Worm (Caenorhabditis elegans) whole organism, L2 larva: ENCODE data around the gene C55C3.6.

Source experiments
- F13H6.1 ChIP-seq: sonication (generic microtip); optimal IDR thresholded peaks from 2 replicates; lab custom pipeline; 2016; ENCODE audit warnings: missing genetic modification characterization, missing compliant biosample characterization
- R02D3.7 ChIP-seq: fragments of 150-350 bp; optimal IDR thresholded peaks from 2 replicates; lab custom pipeline; 2014; ENCODE audit warnings: missing biosample characterization, missing genetic modification characterization
- Y55F3AM.14 ChIP-seq: fragments of 200-800 bp; sonication (Bioruptor generic); optimal IDR thresholded peaks from 2 replicates; lab custom pipeline; 2018; ENCODE audit warnings: mild to moderate bottlenecking, missing genetic modification characterization, missing compliant biosample characterization
- ZK546.5 ChIP-seq: sonication (generic microtip); optimal IDR thresholded peaks from 2 replicates; lab custom pipeline; 2017; ENCODE audit warnings: missing biosample characterization, missing genetic modification characterization
- alr-1 ChIP-seq: fragments of 150-350 bp; optimal IDR thresholded peaks from 2 replicates; lab custom pipeline; 2014; ENCODE audit warnings: missing biosample characterization, missing genetic modification characterization
- aly-2 ChIP-seq: fragments of 150-350 bp; optimal IDR thresholded peaks from 2 replicates; lab custom pipeline; 2014; ENCODE audit warnings: missing biosample characterization, missing genetic modification characterization
- blmp-1 ChIP-seq: sonication (generic microtip); optimal IDR thresholded peaks from 2 replicates; lab custom pipeline; 2017; ENCODE audit warnings: missing genetic modification characterization, mild to moderate bottlenecking, missing compliant biosample characterization, antibody characterized with exemption, moderate library complexity; ENCODE audit not compliant: insufficient read depth
- ceh-16 ChIP-seq: fragments of 150-350 bp; optimal IDR thresholded peaks from 2 replicates; lab custom pipeline; 2014; ENCODE audit warnings: missing biosample characterization, missing genetic modification characterization
- ceh-82 ChIP-seq: fragments of 150-350 bp; optimal IDR thresholded peaks from 2 replicates; lab custom pipeline; 2014; ENCODE audit warnings: missing biosample characterization, missing genetic modification characterization
- crh-2 ChIP-seq: sonication (generic microtip); optimal IDR thresholded peaks from 2 replicates; lab custom pipeline; 2017; ENCODE audit warnings: missing biosample characterization, missing genetic modification characterization
- dmd-4 ChIP-seq: sonication (generic microtip); optimal IDR thresholded peaks from 2 replicates; lab custom pipeline; 2017; ENCODE audit warnings: missing biosample characterization, missing genetic modification characterization
- egl-27 ChIP-seq: sonication (generic microtip); optimal IDR thresholded peaks from 3 replicates; lab custom pipeline; 2017; ENCODE audit warnings: missing biosample characterization, missing genetic modification reagents, missing genetic modification characterization
- elt-1 ChIP-seq: fragments of 150-350 bp; optimal IDR thresholded peaks from 2 replicates; lab custom pipeline; 2014; ENCODE audit warnings: missing biosample characterization, missing genetic modification characterization
- elt-3 ChIP-seq: sonication (generic microtip); optimal IDR thresholded peaks from 2 replicates; lab custom pipeline; 2017; ENCODE audit warnings: missing biosample characterization, missing genetic modification characterization
- fos-1 ChIP-seq: fragments of 150-350 bp; optimal IDR thresholded peaks from 2 replicates; lab custom pipeline; 2014; ENCODE audit warnings: missing biosample characterization, missing genetic modification characterization
- gmeb-1 ChIP-seq: fragments of 150-350 bp; optimal IDR thresholded peaks from 2 replicates; lab custom pipeline; 2014; ENCODE audit warnings: missing biosample characterization, missing genetic modification characterization
- lin-13 ChIP-seq: fragments of 150-350 bp; optimal IDR thresholded peaks from 2 replicates; lab custom pipeline; 2014; ENCODE audit warnings: missing biosample characterization, missing genetic modification reagents, missing genetic modification characterization
- lin-39 ChIP-seq: fragments of 150-350 bp; optimal IDR thresholded peaks from 2 replicates; lab custom pipeline; 2014; ENCODE audit warnings: missing biosample characterization, missing genetic modification reagents, missing genetic modification characterization
- lsy-2 ChIP-seq, 2 experiments: fragments of 150-350 bp in 1 of 2; sonication (generic microtip) in 1 of 2; optimal IDR thresholded peaks; 2 replicates each; lab custom pipeline; 2014 to 2017; ENCODE audit warnings: missing biosample characterization in 2 of 2, missing genetic modification characterization in 2 of 2
- mab-5 ChIP-seq: fragments of 150-350 bp; optimal IDR thresholded peaks from 2 replicates; lab custom pipeline; 2014; ENCODE audit warnings: missing biosample characterization, missing genetic modification characterization
- mbf-1 ChIP-seq: sonication (generic microtip); optimal IDR thresholded peaks from 2 replicates; lab custom pipeline; 2017; ENCODE audit warnings: missing biosample characterization, missing genetic modification characterization
- mdl-1 ChIP-seq, 2 experiments: fragments of 150-350 bp in 1 of 2; sonication (generic microtip) in 1 of 2; optimal IDR thresholded peaks; 2 replicates each; lab custom pipeline; 2017; ENCODE audit warnings: missing biosample characterization in 2 of 2, missing genetic modification characterization in 2 of 2
- nhr-10 ChIP-seq: sonication (generic microtip); optimal IDR thresholded peaks from 2 replicates; lab custom pipeline; 2017; ENCODE audit warnings: missing biosample characterization, missing genetic modification characterization
- nhr-11 ChIP-seq: fragments of 150-350 bp; optimal IDR thresholded peaks from 2 replicates; lab custom pipeline; 2014; ENCODE audit warnings: missing biosample characterization, missing genetic modification characterization
- nhr-12 ChIP-seq: fragments of 150-350 bp; optimal IDR thresholded peaks from 2 replicates; lab custom pipeline; 2014; ENCODE audit warnings: missing biosample characterization, missing genetic modification characterization
- nhr-129 ChIP-seq: fragments of 150-350 bp; optimal IDR thresholded peaks from 2 replicates; lab custom pipeline; 2014; ENCODE audit warnings: missing biosample characterization, missing genetic modification characterization
- nhr-21 ChIP-seq: fragments of 150-350 bp; optimal IDR thresholded peaks from 2 replicates; lab custom pipeline; 2014; ENCODE audit warnings: missing biosample characterization, missing genetic modification characterization
- nhr-23 ChIP-seq: fragments of 150-350 bp; optimal IDR thresholded peaks from 2 replicates; lab custom pipeline; 2014; ENCODE audit warnings: missing biosample characterization, missing genetic modification reagents, missing genetic modification characterization
- nhr-237 ChIP-seq: fragments of 150-350 bp; optimal IDR thresholded peaks from 2 replicates; lab custom pipeline; 2014; ENCODE audit warnings: missing biosample characterization, missing genetic modification characterization
- nhr-25 ChIP-seq: fragments of 150-350 bp; sonication (generic microtip); optimal IDR thresholded peaks from 3 replicates; lab custom pipeline; 2014; ENCODE audit warnings: missing biosample characterization, missing genetic modification characterization
- nhr-6 ChIP-seq: fragments of 150-350 bp; optimal IDR thresholded peaks from 2 replicates; lab custom pipeline; 2014; ENCODE audit warnings: missing biosample characterization, missing genetic modification characterization
- nhr-77 ChIP-seq: fragments of 150-350 bp; optimal IDR thresholded peaks from 2 replicates; lab custom pipeline; 2014; ENCODE audit warnings: missing biosample characterization, missing genetic modification characterization
- peb-1 ChIP-seq: fragments of 150-350 bp; optimal IDR thresholded peaks from 2 replicates; lab custom pipeline; 2014; ENCODE audit warnings: missing biosample characterization, missing genetic modification characterization
- skn-1 ChIP-seq: sonication (generic microtip); optimal IDR thresholded peaks from 2 replicates; lab custom pipeline; 2017; ENCODE audit warnings: missing biosample characterization, missing genetic modification characterization
- sma-3 ChIP-seq: sonication (generic microtip); optimal IDR thresholded peaks from 2 replicates; lab custom pipeline; 2016; ENCODE audit warnings: missing genetic modification reagents, missing genetic modification characterization, missing compliant biosample characterization
- sma-9 ChIP-seq, 2 experiments: fragments of 150-350 bp in 1 of 2; sonication (generic microtip) in 1 of 2; optimal IDR thresholded peaks; 2 replicates each; lab custom pipeline; 2014 to 2016; ENCODE audit warnings: missing genetic modification characterization in 2 of 2, mild to moderate bottlenecking in 1 of 2, missing biosample characterization in 1 of 2, missing compliant biosample characterization in 1 of 2, missing genetic modification reagents in 1 of 2, moderate library complexity in 1 of 2
- snpc-4 ChIP-seq: fragments of 150-350 bp; optimal IDR thresholded peaks from 2 replicates; lab custom pipeline; 2014; ENCODE audit warnings: missing biosample characterization, missing genetic modification characterization
- unc-39 ChIP-seq: fragments of 150-350 bp; optimal IDR thresholded peaks from 2 replicates; lab custom pipeline; 2014; ENCODE audit warnings: missing biosample characterization, missing genetic modification characterization
- unc-55 ChIP-seq: fragments of 150-350 bp; sonication (generic microtip); optimal IDR thresholded peaks from 3 replicates; lab custom pipeline; 2014; ENCODE audit warnings: missing biosample characterization, missing genetic modification reagents, missing genetic modification characterization
- unc-62 ChIP-seq: fragments of 150-350 bp; optimal IDR thresholded peaks from 2 replicates; lab custom pipeline; 2014; ENCODE audit warnings: missing biosample characterization, missing genetic modification reagents, missing genetic modification characterization
- zag-1 ChIP-seq: fragments of 150-350 bp; optimal IDR thresholded peaks from 2 replicates; lab custom pipeline; 2014; ENCODE audit warnings: missing biosample characterization, missing genetic modification characterization
- ztf-1 ChIP-seq: fragments of 200-800 bp; sonication (Bioruptor generic); conservative IDR thresholded peaks from 2 replicates; pipeline ENCODE4 v1.3.6; 2022; ENCODE audit warnings: missing genetic modification characterization, missing compliant biosample characterization
- ztf-11 ChIP-seq: sonication (generic microtip); optimal IDR thresholded peaks from 2 replicates; lab custom pipeline; 2017; ENCODE audit warnings: missing biosample characterization, missing genetic modification characterization
- ztf-4 ChIP-seq: fragments of 150-350 bp; optimal IDR thresholded peaks from 2 replicates; lab custom pipeline; 2014; ENCODE audit warnings: missing biosample characterization, missing genetic modification characterization

The C55C3.6 gene

ce11 chrIV:5658897-5659296 is 24.1 kb upstream of the C55C3.6 start:
- TF ChIP-seq Y55F3AM.14 (GFP tag; lab: Kevin White, UChicago) (no peak), nhr-23 (tag; lab: Kevin White, UChicago) (no peak), fos-1 (tag; lab: Kevin White, UChicago) (peak; percentile 28), sma-9 (GFP tag; optimal IDR thresholded peaks at IDR 0.05; lab: Kevin White, UChicago) (peak; percentile 78), sma-9 (tag; optimal IDR thresholded peaks at IDR 0.05; lab: Kevin White, UChicago) (no peak), gmeb-1 (no peak), mab-5 (tag; lab: Kevin White, UChicago) (no peak), ztf-4 (no peak)

- TF ChIP-seq crh-2 (tag; lab: Kevin White, UChicago) (peak; percentile 64), blmp-1 (no peak), mbf-1 (no peak), fos-1 (tag; lab: Kevin White, UChicago) (peak; percentile 81), Y55F3AM.14 (GFP tag; lab: Kevin White, UChicago) (no peak), lin-39 (tag; lab: Kevin White, UChicago) (no peak), nhr-129 (peak; percentile 22), zag-1 (no peak), sma-9 (GFP tag; optimal IDR thresholded peaks at IDR 0.05; lab: Kevin White, UChicago) (peak; percentile 86), sma-9 (tag; optimal IDR thresholded peaks at IDR 0.05; lab: Kevin White, UChicago) (no peak), nhr-10 (no peak), F13H6.1 (peak; percentile 34), elt-1 (tag; lab: Kevin White, UChicago) (no peak), skn-1 (peak; percentile 97), sma-3 (GFP tag; lab: Kevin White, UChicago) (peak; percentile 18), nhr-11 (tag; lab: Kevin White, UChicago) (no peak), dmd-4 (tag; lab: Kevin White, UChicago) (no peak), aly-2 (tag; lab: Kevin White, UChicago) (no peak), unc-39 (tag; lab: Kevin White, UChicago) (no peak), peb-1 (tag; lab: Kevin White, UChicago) (no peak), gmeb-1 (peak; percentile 6), lin-13 (GFP tag; lab: Kevin White, UChicago) (no peak), nhr-237 (tag; lab: Kevin White, UChicago) (no peak), egl-27 (no peak)
Measured at ce11 chrIV:5659461-5659860, 23.5 kb upstream of the C55C3.6 start.

- TF ChIP-seq blmp-1 (no peak), fos-1 (tag; lab: Kevin White, UChicago) (no peak), ztf-11 (tag; lab: Kevin White, UChicago) (no peak), lsy-2 (tag; optimal IDR thresholded peaks at IDR 0.05; lab: Kevin White, UChicago) (no peak), sma-9 (GFP tag; optimal IDR thresholded peaks at IDR 0.05; lab: Kevin White, UChicago) (no peak), sma-9 (tag; optimal IDR thresholded peaks at IDR 0.05; lab: Kevin White, UChicago) (no peak), snpc-4 (no peak), ztf-1 (GFP tag; lab: Robert Waterston, UW) (no peak), ceh-16 (no peak), sma-3 (GFP tag; lab: Kevin White, UChicago) (no peak), mdl-1 (tag; optimal IDR thresholded peaks at IDR 0.05; lab: Kevin White, UChicago) (no peak), nhr-129 (no peak), ZK546.5 (tag; lab: Kevin White, UChicago) (no peak), ceh-82 (tag; lab: Kevin White, UChicago) (no peak), alr-1 (no peak), lin-39 (tag; lab: Kevin White, UChicago) (no peak), ztf-4 (no peak), nhr-23 (tag; lab: Kevin White, UChicago) (no peak), mbf-1 (no peak), nhr-25 (tag; lab: Kevin White, UChicago) (no peak), lin-13 (GFP tag; lab: Kevin White, UChicago) (no peak)
Measured at ce11 chrIV:5660239-5660638, 22.7 kb upstream of the C55C3.6 start, which contains the start of gene skn-1. Gene skn-1 (minus strand): TSS chrIV:5660384.

ce11 chrIV:5662073-5662472 is 20.9 kb upstream of the C55C3.6 start:
- TF ChIP-seq unc-55 (GFP tag; lab: Kevin White, UChicago) (no peak), egl-27 (no peak), nhr-77 (no peak), nhr-21 (tag; lab: Kevin White, UChicago) (no peak), snpc-4 (no peak), nhr-10 (no peak), nhr-12 (no peak), gmeb-1 (no peak), ztf-1 (GFP tag; lab: Robert Waterston, UW) (no peak), nhr-23 (tag; lab: Kevin White, UChicago) (no peak), aly-2 (tag; lab: Kevin White, UChicago) (no peak), sma-3 (GFP tag; lab: Kevin White, UChicago) (no peak), nhr-6 (tag; lab: Kevin White, UChicago) (no peak), R02D3.7 (tag; lab: Kevin White, UChicago) (no peak), elt-3 (tag; lab: Kevin White, UChicago) (no peak), unc-62 (GFP tag; lab: Kevin White, UChicago) (no peak), ceh-82 (tag; lab: Kevin White, UChicago) (no peak)
